Fruit fly (Drosophila melanogaster): ENCODE data around the gene btl.

Gene btl

DNA sequence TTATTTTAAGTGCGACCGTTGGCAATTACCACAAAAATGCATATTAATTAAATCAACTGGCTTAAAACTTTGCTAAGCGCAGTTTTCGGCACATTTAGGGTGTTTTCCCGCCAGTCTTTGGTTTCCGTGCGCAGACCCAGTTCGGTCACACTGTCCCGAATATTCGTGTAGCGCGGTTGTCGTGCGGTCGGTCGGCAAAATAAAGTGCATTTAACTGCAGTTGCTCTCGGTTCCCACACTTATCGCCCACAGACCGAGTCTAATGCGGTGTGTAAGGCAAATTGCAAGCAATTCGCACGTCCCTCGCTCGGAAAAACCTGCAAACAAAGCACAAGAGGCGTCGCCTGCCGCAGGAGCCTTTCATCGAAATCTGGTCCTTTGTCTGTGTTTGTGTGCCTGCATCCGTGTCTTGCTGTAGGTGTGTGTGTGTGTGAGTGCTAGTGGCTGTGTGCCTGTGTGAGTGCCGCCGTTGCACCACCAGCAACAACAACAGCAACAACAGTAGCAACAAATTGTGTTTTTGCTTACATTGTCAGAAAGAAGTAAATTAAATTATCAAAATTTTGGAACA is 22.4 kb upstream of the btl start, which contains the start of the genes CG13484 and Frl (continued):
- TF ChIP-seq Ssrp (tag; optimal IDR thresholded peaks at IDR 0.05) = peak; percentile 8
- no peak for TF ChIP-seq ERR (GFP tag; optimal IDR thresholded peaks at IDR 0.05)
- TF ChIP-seq chif (GFP tag; optimal IDR thresholded peaks at IDR 0.05) = peak in 1 of 2 experiments; percentile 15
- no peak for TF ChIP-seq slp2 (GFP tag; optimal IDR thresholded peaks at IDR 0.05)
- peak; percentile 61 for TF ChIP-seq PHDP (tag; optimal IDR thresholded peaks at IDR 0.05)
- TF ChIP-seq trh (GFP tag; optimal IDR thresholded peaks at IDR 0.05) = no peak
- no peak for TF ChIP-seq ham (GFP tag; IDR thresholded peaks at IDR 0.05)
- no peak for TF ChIP-seq CG1233 (GFP tag; optimal IDR thresholded peaks at IDR 0.05)
- TF ChIP-seq CG18011 (GFP tag; optimal IDR thresholded peaks at IDR 0.05) = no peak
- TF ChIP-seq gfzf (GFP tag; optimal IDR thresholded peaks at IDR 0.05) = peak; percentile 100
- TF ChIP-seq lov (optimal IDR thresholded peaks at IDR 0.05) = no peak
- TF ChIP-seq lov (GFP tag; IDR thresholded peaks at IDR 0.05) = no peak
- no peak for TF ChIP-seq Hand (GFP tag; optimal IDR thresholded peaks at IDR 0.05)
- no peak for TF ChIP-seq CG14050 (GFP tag; IDR thresholded peaks at IDR 0.05)
- peak; percentile 63 for TF ChIP-seq CG17829 (tag; optimal IDR thresholded peaks at IDR 0.05)
- TF ChIP-seq Rfx (GFP tag; IDR thresholded peaks at IDR 0.05) = peak; percentile 68
- TF ChIP-seq Max (GFP tag; optimal IDR thresholded peaks at IDR 0.05) = peak; percentile 41
- no peak for TF ChIP-seq CG18764 (GFP tag; optimal IDR thresholded peaks at IDR 0.05)
- TF ChIP-seq her (GFP tag; optimal IDR thresholded peaks at IDR 0.05) = peak; percentile 31
- TF ChIP-seq Pdp1 (GFP tag; optimal IDR thresholded peaks at IDR 0.05) = peak in 1 of 2 experiments; percentile 71
- TF ChIP-seq nerfin-2 (GFP tag; IDR thresholded peaks at IDR 0.05; ENCODE audit: partially characterized antibody) = no peak
- peak in 1 of 2 experiments; percentile 11 for TF ChIP-seq insv (GFP tag; optimal IDR thresholded peaks at IDR 0.05)
- TF ChIP-seq seq (GFP tag; IDR thresholded peaks at IDR 0.05) = no peak
- TF ChIP-seq bsh (GFP tag; optimal IDR thresholded peaks at IDR 0.05) = peak; percentile 15 to 19
- TF ChIP-seq Nf-YA (GFP tag; IDR thresholded peaks at IDR 0.05) = no peak
- TF ChIP-seq tx (GFP tag; optimal IDR thresholded peaks at IDR 0.05) = no peak
- TF ChIP-seq B-H1 (GFP tag; IDR thresholded peaks at IDR 0.05) = no peak
- TF ChIP-seq gem (tag; optimal IDR thresholded peaks at IDR 0.05) = peak; percentile 23
- no peak for TF ChIP-seq psq (GFP tag; optimal IDR thresholded peaks at IDR 0.05)
- TF ChIP-seq fru (optimal IDR thresholded peaks at IDR 0.05) = no peak
- TF ChIP-seq CG8478 (optimal IDR thresholded peaks at IDR 0.05) = no peak
- TF ChIP-seq CG1529 (GFP tag; optimal IDR thresholded peaks at IDR 0.05) = no peak
- no peak for TF ChIP-seq pan (optimal IDR thresholded peaks at IDR 0.05)
- TF ChIP-seq pan (GFP tag; optimal IDR thresholded peaks at IDR 0.05 in 1 of 2, IDR thresholded peaks at IDR 0.05 in 1 of 2) = no peak
- peak; percentile 22 for TF ChIP-seq B-H2 (GFP tag; optimal IDR thresholded peaks at IDR 0.05)
- no peak for TF ChIP-seq CG11247 (GFP tag; IDR thresholded peaks at IDR 0.05)
- TF ChIP-seq CG6689 (GFP tag; IDR thresholded peaks at IDR 0.05) = no peak
- no peak for TF ChIP-seq CG10654 (GFP tag; optimal IDR thresholded peaks at IDR 0.05)
- no peak for TF ChIP-seq CG8359 (GFP tag; optimal IDR thresholded peaks at IDR 0.05; ENCODE audit: borderline replicate concordance)
- no peak for TF ChIP-seq CG12155 (GFP tag; optimal IDR thresholded peaks at IDR 0.05)
- no peak for TF ChIP-seq Lpt (GFP tag; optimal IDR thresholded peaks at IDR 0.05)
- no peak for TF ChIP-seq CG17612 (GFP tag; IDR thresholded peaks at IDR 0.05)
- peak; percentile 75 for TF ChIP-seq CG15479 (GFP tag; optimal IDR thresholded peaks at IDR 0.05)
- no peak for TF ChIP-seq usp (GFP tag; optimal IDR thresholded peaks at IDR 0.05)
- 0 out of 2 replicates have a peak, but pooled peaks have one; percentile 15 for TF ChIP-seq CG16779 (GFP tag; IDR thresholded peaks at IDR 0.05)
- peak; percentile 26 for TF ChIP-seq nerfin-1 (tag; optimal IDR thresholded peaks at IDR 0.05)
- peak; percentile 4 for TF ChIP-seq CG12219 (GFP tag; optimal IDR thresholded peaks at IDR 0.05)
- TF ChIP-seq NfI (GFP tag; optimal IDR thresholded peaks at IDR 0.05) = no peak
- TF ChIP-seq CG17328 (GFP tag; IDR thresholded peaks at IDR 0.05) = peak; percentile 39
- no peak for TF ChIP-seq gsb (GFP tag; IDR thresholded peaks at IDR 0.05)
- TF ChIP-seq MESR4 (GFP tag; optimal IDR thresholded peaks at IDR 0.05) = peak; percentile 92
- TF ChIP-seq Deaf1 (tag; optimal IDR thresholded peaks at IDR 0.05) = peak; percentile 87
